Worm (Caenorhabditis elegans) whole organism, L4 larva: ENCODE results near the gene F37H8.6.

ENCODE experiments used
- attf-4 ChIP-seq: sonication (generic microtip); optimal IDR thresholded peaks from 3 replicates; lab custom pipeline; 2017; ENCODE audit warnings: missing biosample characterization, missing genetic modification characterization
- ces-1 ChIP-seq: fragments of 150-350 bp; sonication (generic microtip); optimal IDR thresholded peaks from 4 replicates; lab custom pipeline; 2014; ENCODE audit warnings: missing biosample characterization, missing genetic modification reagents, missing genetic modification characterization
- fos-1 ChIP-seq: fragments of 150-350 bp; optimal IDR thresholded peaks from 2 replicates; lab custom pipeline; 2014; ENCODE audit warnings: missing biosample characterization, missing genetic modification characterization
- mdl-1 ChIP-seq, 2 experiments: fragments of 150-350 bp in 1 of 2; sonication (generic microtip) in 1 of 2; optimal IDR thresholded peaks; 2 replicates each; lab custom pipeline; 2014 to 2017; ENCODE audit warnings: missing biosample characterization in 2 of 2, missing genetic modification characterization in 2 of 2
- mep-1 ChIP-seq: fragments of 150-350 bp; sonication (generic microtip); optimal IDR thresholded peaks from 3 replicates; lab custom pipeline; 2014; ENCODE audit warnings: missing biosample characterization, missing genetic modification characterization
- nhr-237 ChIP-seq: sonication (generic microtip); optimal IDR thresholded peaks from 2 replicates; lab custom pipeline; 2017; ENCODE audit warnings: missing biosample characterization, missing genetic modification characterization
- nhr-76 ChIP-seq: fragments of 150-350 bp; optimal IDR thresholded peaks from 2 replicates; lab custom pipeline; 2014; ENCODE audit warnings: missing biosample characterization, missing genetic modification characterization
- pha-4 ChIP-seq, 2 experiments: fragments of 150-350 bp in 1 of 2; fragments of 200-800 bp in 1 of 2; sonication (Bioruptor generic) in 1 of 2; IDR thresholded peaks in 1 of 2; optimal IDR thresholded peaks in 1 of 2; 2 replicates each; pipeline versions ENCODE4 v1.3.6 to Lab custom; 2014 to 2022; ENCODE audit warnings: missing genetic modification characterization in 2 of 2, missing genetic modification reagents in 2 of 2, missing biosample characterization in 1 of 2, missing compliant biosample characterization in 1 of 2
- pqm-1 ChIP-seq: sonication (generic microtip); optimal IDR thresholded peaks from 2 replicates; lab custom pipeline; 2017; ENCODE audit warnings: missing biosample characterization, missing genetic modification characterization
- skn-1 ChIP-seq: fragments of 150-350 bp; optimal IDR thresholded peaks from 2 replicates; lab custom pipeline; 2014; ENCODE audit warnings: missing biosample characterization, missing genetic modification characterization
- unc-39 ChIP-seq: sonication (generic microtip); optimal IDR thresholded peaks from 2 replicates; lab custom pipeline; 2017; ENCODE audit warnings: missing biosample characterization, missing genetic modification characterization

ce11 chrII:11161675-11162074 lies 15.6 kb downstream of the F37H8.6 start:
- no peak for TF ChIP-seq pha-4 (GFP tag; IDR thresholded peaks at IDR 0.05; lab: Robert Waterston, UW)
- TF ChIP-seq pha-4 (tag; optimal IDR thresholded peaks at IDR 0.05; lab: Kevin White, UChicago): no peak
- no peak for TF ChIP-seq pqm-1 (tag; lab: Kevin White, UChicago)
- TF ChIP-seq nhr-237: no peak
- no peak for TF ChIP-seq mdl-1 (tag; optimal IDR thresholded peaks at IDR 0.05; lab: Kevin White, UChicago)
- no peak for TF ChIP-seq ces-1 (GFP tag; lab: Kevin White, UChicago)
- TF ChIP-seq skn-1: no peak
- no peak for TF ChIP-seq unc-39 (tag; lab: Kevin White, UChicago)
- no peak for TF ChIP-seq attf-4 (tag; lab: Kevin White, UChicago)
- TF ChIP-seq mep-1: no peak
- no peak for TF ChIP-seq nhr-76 (tag; lab: Kevin White, UChicago)
- no peak for TF ChIP-seq fos-1 (tag; lab: Kevin White, UChicago)
